Fruit fly (Drosophila melanogaster) whole organism, embryonic: ENCODE data around the gene Spn28B.

Experiments
- CG9727 ChIP-seq: fragments of 200-800 bp; sonication (Bioruptor generic); optimal IDR thresholded peaks from 3 replicates; lab custom pipeline; 2017; ENCODE audit warnings: missing biosample characterization, mild to moderate bottlenecking, missing genetic modification characterization
- Dbx ChIP-seq: fragments of 200-800 bp; sonication (Bioruptor generic); IDR thresholded peaks from 3 replicates; pipeline ENCODE4 v1.3.6; 2022; ENCODE audit warnings: missing biosample characterization, missing genetic modification characterization
- HLHmδ ChIP-seq: fragments of 200-800 bp; sonication (Bioruptor generic); optimal IDR thresholded peaks from 2 replicates; lab custom pipeline; 2018; ENCODE audit warnings: missing biosample characterization, mild to moderate bottlenecking, missing genetic modification characterization, moderate library complexity
- Lpt ChIP-seq: fragments of >200 bp; optimal IDR thresholded peaks from 2 replicates; lab custom pipeline; 2018; ENCODE audit warnings: missing biosample characterization, missing genetic modification characterization
- NC2β ChIP-seq: fragments of 200-800 bp; sonication (Bioruptor generic); optimal IDR thresholded peaks from 2 replicates; lab custom pipeline; 2016; ENCODE audit warnings: missing biosample characterization, missing genetic modification characterization
- Sry-δ ChIP-seq: fragments of 200-800 bp; sonication (Bioruptor generic); optimal IDR thresholded peaks from 2 replicates; lab custom pipeline; 2016; ENCODE audit warnings: missing biosample characterization, missing genetic modification characterization
- gsb ChIP-seq: fragments of 200-800 bp; sonication (Bioruptor generic); IDR thresholded peaks from 2 replicates; pipeline ENCODE4 v1.3.6; 2022; ENCODE audit warnings: missing biosample characterization, missing genetic modification characterization
- lola ChIP-seq, 3 experiments: fragments of >200 bp in 2 of 3; fragments of 200-800 bp in 1 of 3; sonication (Bioruptor generic) in 1 of 3; optimal IDR thresholded peaks; 2 replicates each; lab custom pipeline; 2017 to 2019; ENCODE audit warnings: missing biosample characterization in 3 of 3, missing genetic modification characterization in 3 of 3, mild to moderate bottlenecking in 1 of 3, moderate library complexity in 1 of 3
- peb ChIP-seq: fragments of 200-800 bp; sonication (Bioruptor generic); IDR thresholded peaks from 2 replicates; pipeline ENCODE4 v1.3.6; 2022; ENCODE audit warnings: missing biosample characterization, missing genetic modification characterization
- unc-4 ChIP-seq: fragments of 200-800 bp; sonication (Bioruptor generic); IDR thresholded peaks from 2 replicates; pipeline ENCODE4 v1.3.6; 2022; ENCODE audit warnings: missing biosample characterization, missing genetic modification characterization; ENCODE audit not compliant: partially characterized antibody

- TF ChIP-seq peb, result no peak
- no peak for TF ChIP-seq Sry-δ (GFP tag; lab: Kevin White, UChicago)
- no peak for TF ChIP-seq NC2β
- TF ChIP-seq CG9727 (GFP tag; lab: Kevin White, UChicago), result no peak
- TF ChIP-seq unc-4 (GFP tag; lab: Robert Waterston, UW), result no peak
- TF ChIP-seq Dbx (GFP tag; lab: Robert Waterston, UW), result no peak
- no peak for TF ChIP-seq Lpt (GFP tag; lab: Kevin White, UChicago)
- TF ChIP-seq HLHmδ, result no peak
- no peak for TF ChIP-seq lola (GFP tag; optimal IDR thresholded peaks at IDR 0.05; lab: Kevin White, UChicago)
- TF ChIP-seq gsb (GFP tag; lab: Robert Waterston, UW), result no peak
These were observed 17.0 kb downstream of the Spn28B start for dm6 chr2L:7598697-7599096.
